Worm (Caenorhabditis elegans) whole organism, young adult: Measurements from ENCODE around the gene W05H9.4.

Experiments used
- D2030.7 ChIP-seq: fragments of 200-800 bp; sonication (Bioruptor generic); IDR thresholded peaks from 2 replicates; pipeline ENCODE4 v1.3.6; 2022; ENCODE audit warnings: missing genetic modification reagents, missing genetic modification characterization, missing compliant biosample characterization
- Y67H2A.10 ChIP-seq: fragments of 200-800 bp; sonication (Bioruptor generic); conservative IDR thresholded peaks from 2 replicates; pipeline ENCODE4 v1.3.6; 2022; ENCODE audit warnings: missing genetic modification reagents, missing genetic modification characterization, missing compliant biosample characterization
- atf-7 ChIP-seq: sonication (generic microtip); optimal IDR thresholded peaks from 2 replicates; lab custom pipeline; 2017; ENCODE audit warnings: mild to moderate bottlenecking, missing genetic modification characterization, missing compliant biosample characterization
- egl-44 ChIP-seq: fragments of 200-800 bp; sonication (Bioruptor generic); IDR thresholded peaks from 2 replicates; pipeline ENCODE4 v1.3.6; 2022; ENCODE audit warnings: missing genetic modification reagents, missing genetic modification characterization, missing compliant biosample characterization
- lag-1 ChIP-seq: fragments of 200-800 bp; sonication (Bioruptor generic); IDR thresholded peaks from 2 replicates; pipeline ENCODE4 v1.3.6; 2022; ENCODE audit warnings: missing genetic modification reagents, missing genetic modification characterization, missing compliant biosample characterization
- snpc-4 ChIP-seq, 5 experiments: fragments of 150-350 bp in 1 of 5; sonication (generic microtip) in 4 of 5; optimal IDR thresholded peaks; 2 replicates each; lab custom pipeline; 2014 to 2018; ENCODE audit warnings: missing genetic modification characterization in 5 of 5, missing biosample characterization in 3 of 5, antibody characterized with exemption in 2 of 5, mild to moderate bottlenecking in 2 of 5, missing compliant biosample characterization in 2 of 5, missing genotype in 2 of 5, moderate library complexity in 2 of 5, missing genetic modification reagents in 1 of 5

- TF ChIP-seq snpc-4 (GFP tag; optimal IDR thresholded peaks at IDR 0.05; lab: Kevin White, UChicago) (no peak), snpc-4 (tag; optimal IDR thresholded peaks at IDR 0.05; lab: Kevin White, UChicago) (no peak), D2030.7 (GFP tag; lab: Robert Waterston, UW) (no peak), atf-7 (no peak), lag-1 (GFP tag; lab: Robert Waterston, UW) (no peak), Y67H2A.10 (no peak), egl-44 (GFP tag; lab: Robert Waterston, UW) (no peak)
Measured at ce11 chrX:6311391-6311790, 47.9 kb downstream of the W05H9.4 start, which contains the start of gene npr-38.
